Worm (Caenorhabditis elegans): ENCODE data around the gene K10D11.5.

ce11 chrIV:12978307-12979036, 13.2 kb downstream of the K10D11.5 start, which contains the start of gene K10D11.2:
- TF ChIP-seq him-1 (tag; optimal IDR thresholded peaks at IDR 0.05) (no peak), W03F9.2 (tag; optimal IDR thresholded peaks at IDR 0.05) (no peak), dao-5 (tag; optimal IDR thresholded peaks at IDR 0.05) (no peak)

Measured in whole organism, L4/young adult.